Worm (Caenorhabditis elegans) whole organism, L3 larva: ENCODE data around the gene zipt-2.2.
"Not testable (repeated sequence)": the region's sequence is repeated elsewhere in the genome, so short reads cannot be mapped to it uniquely, and the experiment has no call there.

Experiments used
- ZK546.5 ChIP-seq: sonication (generic microtip); optimal IDR thresholded peaks from 2 replicates; lab custom pipeline; 2017; ENCODE audit warnings: missing biosample characterization, missing genetic modification characterization
- aly-2 ChIP-seq: fragments of 150-350 bp; optimal IDR thresholded peaks from 2 replicates; lab custom pipeline; 2014; ENCODE audit warnings: missing biosample characterization, missing genetic modification characterization
- ama-1 ChIP-seq: fragments of 150-350 bp; optimal IDR thresholded peaks from 2 replicates; lab custom pipeline; 2018
- ceh-28 ChIP-seq: fragments of 150-350 bp; optimal IDR thresholded peaks from 2 replicates; lab custom pipeline; 2014; ENCODE audit warnings: missing biosample characterization, missing genetic modification reagents, missing genetic modification characterization
- ceh-82 ChIP-seq: fragments of 150-350 bp; optimal IDR thresholded peaks from 2 replicates; lab custom pipeline; 2014; ENCODE audit warnings: missing biosample characterization, missing genetic modification characterization
- daf-12 ChIP-seq: fragments of 150-350 bp; optimal IDR thresholded peaks from 2 replicates; lab custom pipeline; 2014; ENCODE audit warnings: missing biosample characterization, missing genetic modification reagents, missing genetic modification characterization
- elt-1 ChIP-seq: fragments of 150-350 bp; optimal IDR thresholded peaks from 2 replicates; lab custom pipeline; 2014; ENCODE audit warnings: missing biosample characterization, missing genetic modification characterization
- elt-2 ChIP-seq: sonication (generic microtip); optimal IDR thresholded peaks from 2 replicates; lab custom pipeline; 2016; ENCODE audit warnings: missing genetic modification reagents, mild to moderate bottlenecking, missing genetic modification characterization, missing compliant biosample characterization
- eor-1 ChIP-seq, 2 experiments: fragments of 150-350 bp; optimal IDR thresholded peaks; 2 replicates each; lab custom pipeline; 2014 to 2018; ENCODE audit warnings: missing biosample characterization in 2 of 2, missing genetic modification characterization in 2 of 2
- fkh-10 ChIP-seq: sonication (generic microtip); optimal IDR thresholded peaks from 2 replicates; lab custom pipeline; 2017; ENCODE audit warnings: missing biosample characterization, missing genetic modification reagents, missing genetic modification characterization
- fkh-2 ChIP-seq: fragments of 150-350 bp; optimal IDR thresholded peaks from 2 replicates; lab custom pipeline; 2014; ENCODE audit warnings: missing biosample characterization, missing genetic modification reagents, missing genetic modification characterization
- fos-1 ChIP-seq: fragments of 150-350 bp; optimal IDR thresholded peaks from 2 replicates; lab custom pipeline; 2014; ENCODE audit warnings: missing biosample characterization, missing genetic modification characterization
- jun-1 ChIP-seq: fragments of 150-350 bp; optimal IDR thresholded peaks from 2 replicates; lab custom pipeline; 2014; ENCODE audit warnings: missing biosample characterization, missing genetic modification reagents, missing genetic modification characterization
- lin-15B ChIP-seq: fragments of 150-350 bp; optimal IDR thresholded peaks from 2 replicates; lab custom pipeline; 2014; ENCODE audit warnings: missing biosample characterization, missing genetic modification characterization
- lin-39 ChIP-seq: fragments of 150-350 bp; optimal IDR thresholded peaks from 2 replicates; lab custom pipeline; 2018; ENCODE audit warnings: missing biosample characterization, missing genetic modification reagents, missing genetic modification characterization
- mml-1 ChIP-seq: fragments of 150-350 bp; sonication (generic microtip); optimal IDR thresholded peaks from 3 replicates; lab custom pipeline; 2014; ENCODE audit warnings: missing biosample characterization, missing genetic modification characterization
- nfya-1 ChIP-seq: sonication (generic microtip); optimal IDR thresholded peaks from 2 replicates; lab custom pipeline; 2017; ENCODE audit warnings: missing genetic modification characterization, mild to moderate bottlenecking, missing compliant biosample characterization, antibody characterized with exemption, moderate library complexity; ENCODE audit not compliant: insufficient read depth
- nhr-25 ChIP-seq: sonication (generic microtip); optimal IDR thresholded peaks from 2 replicates; lab custom pipeline; 2017; ENCODE audit warnings: missing biosample characterization, missing genetic modification characterization
- nhr-28 ChIP-seq: fragments of 150-350 bp; optimal IDR thresholded peaks from 2 replicates; lab custom pipeline; 2014; ENCODE audit warnings: missing biosample characterization, missing genetic modification characterization
- nhr-67 ChIP-seq: fragments of 150-350 bp; optimal IDR thresholded peaks from 2 replicates; lab custom pipeline; 2014; ENCODE audit warnings: missing biosample characterization, missing genetic modification characterization
- nhr-76 ChIP-seq: fragments of 150-350 bp; sonication (generic microtip); optimal IDR thresholded peaks from 5 replicates; lab custom pipeline; 2014; ENCODE audit warnings: missing biosample characterization, missing genetic modification characterization
- nhr-77 ChIP-seq: fragments of 150-350 bp; optimal IDR thresholded peaks from 2 replicates; lab custom pipeline; 2014; ENCODE audit warnings: missing biosample characterization, missing genetic modification characterization
- pha-4 ChIP-seq: fragments of 150-350 bp; optimal IDR thresholded peaks from 2 replicates; lab custom pipeline; 2014; ENCODE audit warnings: missing biosample characterization, missing genetic modification reagents, missing genetic modification characterization
- pqm-1 ChIP-seq: fragments of 150-350 bp; optimal IDR thresholded peaks from 2 replicates; lab custom pipeline; 2017; ENCODE audit warnings: missing biosample characterization, missing genetic modification characterization, inconsistent platforms
- sea-2 ChIP-seq: fragments of 150-350 bp; sonication (generic microtip); optimal IDR thresholded peaks from 4 replicates; lab custom pipeline; 2014; ENCODE audit warnings: missing biosample characterization, missing genetic modification reagents, missing genetic modification characterization
- skn-1 ChIP-seq: fragments of 150-350 bp; optimal IDR thresholded peaks from 2 replicates; lab custom pipeline; 2014; ENCODE audit warnings: missing biosample characterization, missing genetic modification characterization
- tbx-2 ChIP-seq: sonication (generic microtip); optimal IDR thresholded peaks from 2 replicates; lab custom pipeline; 2016; ENCODE audit warnings: mild to moderate bottlenecking, missing genetic modification characterization, missing compliant biosample characterization
- unc-39 ChIP-seq: sonication (generic microtip); optimal IDR thresholded peaks from 4 replicates; lab custom pipeline; 2017; ENCODE audit warnings: missing biosample characterization, missing genetic modification characterization
- unc-62 ChIP-seq: fragments of 150-350 bp; sonication (generic microtip); optimal IDR thresholded peaks from 4 replicates; lab custom pipeline; 2014; ENCODE audit warnings: missing biosample characterization, missing genetic modification reagents, missing genetic modification characterization
- zag-1 ChIP-seq: fragments of 150-350 bp; optimal IDR thresholded peaks from 2 replicates; lab custom pipeline; 2014; ENCODE audit warnings: missing biosample characterization, missing genetic modification characterization
- ztf-11 ChIP-seq: fragments of 150-350 bp; optimal IDR thresholded peaks from 2 replicates; lab custom pipeline; 2014; ENCODE audit warnings: missing biosample characterization, missing genetic modification characterization
- ztf-4 ChIP-seq: fragments of 150-350 bp; optimal IDR thresholded peaks from 2 replicates; lab custom pipeline; 2014; ENCODE audit warnings: missing biosample characterization, missing genetic modification characterization

The zipt-2.2 gene

DNA sequence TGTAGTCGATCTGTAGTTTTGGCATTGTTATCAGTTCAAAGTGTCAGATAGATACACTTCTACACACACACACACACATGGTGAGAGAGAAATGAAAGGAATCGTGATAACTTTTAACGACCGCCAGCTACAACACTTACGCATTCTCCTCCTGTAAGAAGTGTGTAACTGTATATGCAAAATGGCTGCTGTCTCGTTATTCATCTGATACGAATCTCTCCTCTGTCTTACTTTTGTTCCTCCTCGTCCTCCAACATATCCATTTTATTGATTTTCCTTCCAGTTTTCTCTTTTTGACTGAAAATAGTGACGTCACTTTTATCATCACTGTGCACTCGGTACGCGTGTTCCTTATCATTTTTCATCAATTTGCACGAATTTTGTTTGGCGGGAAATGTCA is 22.4 kb downstream of the zipt-2.2 start:
- TF ChIP-seq nhr-76 (no peak), elt-2 (tag; lab: Kevin White, UChicago) (peak; percentile 83), pqm-1 (tag; lab: Kevin White, UChicago) (peak; percentile 74), nhr-25 (tag; lab: Kevin White, UChicago) (peak; percentile 7), skn-1 (peak; percentile 19)

DNA sequence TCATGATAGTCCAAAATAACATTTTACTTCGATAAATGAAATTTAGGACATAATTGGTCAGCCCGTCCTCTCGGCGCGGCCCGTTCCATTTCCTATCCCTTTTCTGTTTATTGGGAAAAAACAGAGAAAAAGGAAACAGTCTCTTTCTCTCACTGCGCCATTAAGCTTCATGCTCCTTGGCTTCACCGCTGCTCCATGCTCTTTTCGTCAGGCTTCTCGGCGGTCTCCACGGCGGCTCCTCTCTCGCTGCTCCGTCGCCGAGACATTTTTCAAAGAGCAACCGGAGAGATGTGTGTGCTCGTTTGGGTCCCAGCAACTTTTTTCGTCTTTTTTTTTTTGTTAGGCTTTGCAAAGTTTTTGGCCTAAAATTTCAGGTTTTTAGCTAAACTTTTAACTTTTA is 24.3 kb downstream of the zipt-2.2 start:
- TF ChIP-seq nhr-67 (tag; lab: Kevin White, UChicago) (no peak), lin-39 (peak; percentile 34), nhr-77 (tag; lab: Kevin White, UChicago) (no peak), ama-1 (lab: Kevin White, UChicago) (no peak), lin-15B (tag; lab: Kevin White, UChicago) (peak; percentile 15), nfya-1 (peak; percentile 37), ceh-82 (tag; lab: Kevin White, UChicago) (no peak), tbx-2 (no peak)

- no peak for TF ChIP-seq zag-1 (tag; lab: Kevin White, UChicago)
- TF ChIP-seq pha-4: peak; percentile 98
- no peak for TF ChIP-seq fos-1
- TF ChIP-seq mml-1 (tag; lab: Kevin White, UChicago): no peak
These were observed 26.1 kb downstream of the zipt-2.2 start for ce11 chrIV:4209084-4209483.

DNA sequence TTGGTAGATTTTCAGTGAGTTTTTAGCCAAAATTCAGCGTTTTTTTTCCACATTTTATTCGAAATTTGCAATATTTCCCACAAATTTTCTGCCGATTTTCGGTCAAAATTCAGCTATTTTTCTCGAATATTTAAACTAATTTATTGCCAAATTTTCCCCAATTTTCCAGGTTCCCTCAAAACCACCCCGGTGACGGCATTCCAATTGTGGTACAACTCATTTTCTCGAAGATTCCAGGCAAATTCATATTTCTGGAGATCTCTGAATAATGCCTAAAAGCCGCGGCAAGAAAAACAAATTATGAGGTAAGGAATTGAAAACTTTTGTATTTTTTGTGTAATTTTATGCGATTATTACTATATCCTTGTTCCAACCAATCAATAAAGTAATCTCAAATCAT is 28.1 kb downstream of the zipt-2.2 start, which contains the start of gene osgn-1:
Gene osgn-1 (plus strand): TSS at position 301 of the 400 bp plus-strand sequence.
- no peak for TF ChIP-seq aly-2 (tag; lab: Kevin White, UChicago)
- no peak for TF ChIP-seq skn-1
- TF ChIP-seq fkh-10 (GFP tag; lab: Kevin White, UChicago): no peak
- no peak for TF ChIP-seq unc-62 (GFP tag; lab: Kevin White, UChicago)
- TF ChIP-seq elt-2 (tag; lab: Kevin White, UChicago): no peak
- no peak for TF ChIP-seq ztf-4 (tag; lab: Kevin White, UChicago)
- TF ChIP-seq unc-39 (tag; lab: Kevin White, UChicago): no peak
- no peak for TF ChIP-seq daf-12 (tag; lab: Kevin White, UChicago)
- TF ChIP-seq nhr-25 (tag; lab: Kevin White, UChicago): no peak
- TF ChIP-seq ZK546.5: no peak
- TF ChIP-seq ztf-11 (tag; lab: Kevin White, UChicago): no peak

- TF ChIP-seq ztf-11 (tag; lab: Kevin White, UChicago) (no peak), lin-39 (no peak), unc-39 (tag; lab: Kevin White, UChicago) (no peak), pha-4 (no peak), eor-1 (tag; optimal IDR thresholded peaks at IDR 0.05; lab: Kevin White, UChicago) (no peak), jun-1 (tag; lab: Kevin White, UChicago) (no peak), ceh-28 (no peak), sea-2 (no peak), nhr-67 (tag; lab: Kevin White, UChicago) (no peak), ZK546.5 (no peak), nhr-28 (tag; lab: Kevin White, UChicago) (no peak), fkh-2 (tag; lab: Kevin White, UChicago) (no peak)
- TF ChIP-seq, all 47 proteins: peak for 0
These were observed 30.9 kb downstream of the zipt-2.2 start, which contains the start of gene pax-2 for ce11 chrIV:4204275-4204674. Gene pax-2 (minus strand): TSS chrIV:4204375.

DNA sequence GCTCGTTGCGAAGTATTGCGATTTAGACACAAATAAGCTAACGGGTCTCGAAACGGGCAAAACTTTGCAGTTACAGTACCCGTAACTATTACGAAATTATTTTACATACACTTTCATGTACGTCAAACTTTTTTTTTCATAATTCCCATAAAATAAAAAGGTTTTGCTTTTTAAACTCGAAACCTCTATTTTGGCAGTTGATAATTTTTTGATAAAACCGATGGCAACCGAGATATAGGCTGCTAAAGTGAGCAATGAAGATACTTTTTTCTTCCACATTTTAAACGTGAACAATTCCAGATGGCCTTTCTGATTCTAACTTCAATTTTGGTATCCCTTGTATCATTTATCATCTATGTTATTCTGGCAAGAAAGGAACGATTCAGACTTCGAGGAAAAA is 38.0 kb downstream of the zipt-2.2 start, which contains the start of gene cyp-25A6:
Gene cyp-25A6 (plus strand): TSS at position 301 of the 400 bp plus-strand sequence.
- TF ChIP-seq elt-1, nhr-77, mml-1 (tag; lab: Kevin White, UChicago): not testable (repeated sequence)
- TF ChIP-seq, all 47 proteins: peak for 0; not testable (repeated sequence) for 47
